Worm (Caenorhabditis elegans) whole organism, L2 larva: Measurements from ENCODE around the gene Y69H2.15.
A peak's percentile ranks its signal among the peaks of the same experiment; 100 is the strongest.

Source experiments
- ama-1 ChIP-seq: fragments of 150-350 bp; optimal IDR thresholded peaks from 2 replicates; lab custom pipeline; 2018; ENCODE audit warnings: inconsistent platforms
- ceh-82 ChIP-seq: fragments of 150-350 bp; optimal IDR thresholded peaks from 2 replicates; lab custom pipeline; 2014; ENCODE audit warnings: missing biosample characterization, missing genetic modification characterization
- crh-2 ChIP-seq: sonication (generic microtip); optimal IDR thresholded peaks from 2 replicates; lab custom pipeline; 2017; ENCODE audit warnings: missing biosample characterization, missing genetic modification characterization
- egl-27 ChIP-seq: sonication (generic microtip); optimal IDR thresholded peaks from 3 replicates; lab custom pipeline; 2017; ENCODE audit warnings: missing biosample characterization, missing genetic modification reagents, missing genetic modification characterization
- elt-1 ChIP-seq: fragments of 150-350 bp; optimal IDR thresholded peaks from 2 replicates; lab custom pipeline; 2014; ENCODE audit warnings: missing biosample characterization, missing genetic modification characterization
- mdl-1 ChIP-seq, 2 experiments: fragments of 150-350 bp in 1 of 2; sonication (generic microtip) in 1 of 2; optimal IDR thresholded peaks; 2 replicates each; lab custom pipeline; 2017; ENCODE audit warnings: missing biosample characterization in 2 of 2, missing genetic modification characterization in 2 of 2
- nhr-12 ChIP-seq: fragments of 150-350 bp; optimal IDR thresholded peaks from 2 replicates; lab custom pipeline; 2014; ENCODE audit warnings: missing biosample characterization, missing genetic modification characterization
- nhr-77 ChIP-seq: fragments of 150-350 bp; optimal IDR thresholded peaks from 2 replicates; lab custom pipeline; 2014; ENCODE audit warnings: missing biosample characterization, missing genetic modification characterization
- sma-9 ChIP-seq, 2 experiments: fragments of 150-350 bp in 1 of 2; sonication (generic microtip) in 1 of 2; optimal IDR thresholded peaks; 2 replicates each; lab custom pipeline; 2014 to 2016; ENCODE audit warnings: missing genetic modification characterization in 2 of 2, mild to moderate bottlenecking in 1 of 2, missing biosample characterization in 1 of 2, missing compliant biosample characterization in 1 of 2, missing genetic modification reagents in 1 of 2, moderate library complexity in 1 of 2
- unc-62 ChIP-seq: fragments of 150-350 bp; optimal IDR thresholded peaks from 2 replicates; lab custom pipeline; 2014; ENCODE audit warnings: missing biosample characterization, missing genetic modification reagents, missing genetic modification characterization
- ztf-11 ChIP-seq: sonication (generic microtip); optimal IDR thresholded peaks from 2 replicates; lab custom pipeline; 2017; ENCODE audit warnings: missing biosample characterization, missing genetic modification characterization

DNA sequence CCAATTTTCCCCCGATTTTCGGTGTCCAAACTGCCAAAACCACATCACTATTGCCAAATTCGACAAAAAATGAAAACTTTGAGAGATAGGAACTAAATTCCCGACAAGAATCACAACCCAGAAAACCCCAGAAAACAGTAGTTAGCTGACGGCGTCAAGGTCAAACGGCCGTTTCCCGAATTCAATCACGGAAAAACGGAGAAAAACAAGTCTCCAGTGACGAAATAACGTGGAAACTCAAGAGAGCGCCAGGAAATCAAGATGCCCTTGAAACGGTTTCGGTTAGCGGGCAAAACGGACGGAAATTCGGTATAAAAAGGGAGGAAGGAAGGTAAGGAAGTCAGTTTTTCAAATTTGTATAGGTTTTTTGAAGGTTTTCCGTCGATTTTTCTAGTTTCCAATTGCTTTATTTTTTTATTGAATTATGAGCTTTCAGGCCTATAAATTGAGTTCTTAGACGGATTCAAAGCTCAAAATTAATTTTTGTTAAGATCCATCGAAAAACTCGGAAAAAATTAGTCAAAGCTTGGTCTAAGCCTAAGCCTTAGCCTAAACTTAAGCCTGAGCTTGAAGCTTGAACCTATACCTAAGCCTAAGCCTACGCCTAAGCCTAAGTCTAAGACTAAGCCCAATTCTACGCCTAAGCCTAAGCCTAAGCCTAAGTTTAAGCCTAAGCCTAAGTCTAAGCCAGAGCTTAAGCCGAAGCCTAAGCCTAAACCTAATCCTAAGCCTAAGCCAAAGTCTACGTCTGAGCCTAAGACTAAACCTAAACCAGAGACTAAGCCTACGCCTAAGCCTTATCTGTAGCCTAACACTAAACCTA is 11.1 kb upstream of the Y69H2.15 start:
- TF ChIP-seq ama-1 (peak; percentile 69), elt-1 (tag; lab: Kevin White, UChicago) (no peak), crh-2 (tag; lab: Kevin White, UChicago) (no peak), mdl-1 (tag; optimal IDR thresholded peaks at IDR 0.05; lab: Kevin White, UChicago) (no peak), ztf-11 (tag; lab: Kevin White, UChicago) (no peak), egl-27 (tag; lab: Kevin White, UChicago) (no peak), nhr-77 (no peak), sma-9 (GFP tag; optimal IDR thresholded peaks at IDR 0.05; lab: Kevin White, UChicago) (no peak), sma-9 (tag; optimal IDR thresholded peaks at IDR 0.05; lab: Kevin White, UChicago) (no peak), nhr-12 (no peak), unc-62 (GFP tag; lab: Kevin White, UChicago) (no peak), ceh-82 (tag; lab: Kevin White, UChicago) (no peak)
